Fruit fly (Drosophila melanogaster) whole organism, embryonic: Measurements from ENCODE around the gene dlp.
A peak's percentile ranks its signal among the peaks of the same experiment; 100 is the strongest.

ENCODE experiments used
- Aef1 ChIP-seq: fragments of 200-800 bp; sonication (Bioruptor generic); IDR thresholded peaks from 3 replicates; pipeline ENCODE4 v1.3.6; 2022; ENCODE audit warnings: missing biosample characterization, missing genetic modification characterization
- Antp ChIP-seq: fragments of 200-800 bp; sonication (Bioruptor generic); optimal IDR thresholded peaks from 3 replicates; lab custom pipeline; 2016; ENCODE audit warnings: missing biosample characterization, missing genetic modification characterization
- Atf6 ChIP-seq: fragments of 200-800 bp; sonication (Bioruptor generic); IDR thresholded peaks from 2 replicates; pipeline ENCODE4 v1.3.6; 2022; ENCODE audit warnings: missing biosample characterization, missing genetic modification characterization
- BtbVII ChIP-seq: fragments of 200-800 bp; sonication (Bioruptor generic); optimal IDR thresholded peaks from 3 replicates; lab custom pipeline; 2017; ENCODE audit warnings: missing biosample characterization, mild to moderate bottlenecking, missing genetic modification characterization
- Bteb2 ChIP-seq: fragments of 200-800 bp; sonication (Bioruptor generic); optimal IDR thresholded peaks from 2 replicates; lab custom pipeline; 2016; ENCODE audit warnings: missing biosample characterization, missing genetic modification characterization
- CG10366 ChIP-seq: fragments of 200-800 bp; sonication (Bioruptor generic); IDR thresholded peaks from 2 replicates; pipeline ENCODE4 v1.3.6; 2022; ENCODE audit warnings: missing biosample characterization, missing genetic modification characterization
- CG10431 ChIP-seq: fragments of 200-800 bp; sonication (Bioruptor generic); optimal IDR thresholded peaks from 3 replicates; lab custom pipeline; 2018; ENCODE audit warnings: missing biosample characterization, mild to moderate bottlenecking, missing genetic modification characterization
- CG12071 ChIP-seq: fragments of 200-800 bp; sonication (Bioruptor generic); optimal IDR thresholded peaks from 3 replicates; lab custom pipeline; 2018; ENCODE audit warnings: missing biosample characterization, mild to moderate bottlenecking, missing genetic modification characterization
- CG13287 ChIP-seq: fragments of 200-800 bp; sonication (Bioruptor generic); IDR thresholded peaks from 2 replicates; pipeline ENCODE4 v1.3.6; 2022; ENCODE audit warnings: missing biosample characterization, missing genetic modification characterization; ENCODE audit not compliant: partially characterized antibody
- CG13894 ChIP-seq: fragments of 200-800 bp; sonication (Bioruptor generic); optimal IDR thresholded peaks from 3 replicates; lab custom pipeline; 2018; ENCODE audit warnings: missing biosample characterization, mild to moderate bottlenecking, missing genetic modification characterization, moderate library complexity
- CG15696 ChIP-seq: fragments of 200-800 bp; sonication (Bioruptor generic); optimal IDR thresholded peaks from 2 replicates; lab custom pipeline; 2019; ENCODE audit warnings: missing biosample characterization, mild to moderate bottlenecking, missing genetic modification characterization, moderate library complexity
- CG1603 ChIP-seq: fragments of 200-800 bp; sonication (Bioruptor generic); optimal IDR thresholded peaks from 2 replicates; lab custom pipeline; 2019; ENCODE audit warnings: missing biosample characterization, mild to moderate bottlenecking, missing genetic modification characterization, moderate library complexity
- CG18262 ChIP-seq: fragments of 200-800 bp; optimal IDR thresholded peaks from 3 replicates; lab custom pipeline; 2019; ENCODE audit warnings: missing biosample characterization, mild to moderate bottlenecking, missing genetic modification characterization, moderate library complexity
- CG18599 ChIP-seq: fragments of 200-800 bp; sonication (Bioruptor generic); optimal IDR thresholded peaks from 3 replicates; lab custom pipeline; 2017; ENCODE audit warnings: missing biosample characterization, missing genetic modification characterization, mild to moderate bottlenecking, moderate library complexity, missing genetic modification reagents
- CG2116 ChIP-seq: fragments of 200-800 bp; sonication (Bioruptor generic); optimal IDR thresholded peaks from 3 replicates; lab custom pipeline; 2018; ENCODE audit warnings: missing biosample characterization, mild to moderate bottlenecking, missing genetic modification characterization
- CG2199 ChIP-seq: fragments of 200-800 bp; sonication (Bioruptor generic); IDR thresholded peaks from 3 replicates; pipeline ENCODE4 v1.3.6; 2022; ENCODE audit warnings: missing biosample characterization, missing genetic modification characterization
- CG2678 ChIP-seq: fragments of 200-800 bp; sonication (Bioruptor generic); optimal IDR thresholded peaks from 3 replicates; lab custom pipeline; 2019; ENCODE audit warnings: missing biosample characterization, mild to moderate bottlenecking, missing genetic modification characterization, moderate library complexity
- CG30020 ChIP-seq: fragments of 200-800 bp; optimal IDR thresholded peaks from 2 replicates; lab custom pipeline; 2019; ENCODE audit warnings: missing biosample characterization, mild to moderate bottlenecking, missing genetic modification characterization, moderate library complexity
- CG34376 ChIP-seq: fragments of 200-800 bp; sonication (Bioruptor generic); optimal IDR thresholded peaks from 2 replicates; lab custom pipeline; 2018; ENCODE audit warnings: missing biosample characterization, mild to moderate bottlenecking, missing genetic modification characterization
- CG4424 ChIP-seq: fragments of 200-800 bp; sonication (Bioruptor generic); optimal IDR thresholded peaks from 3 replicates; lab custom pipeline; 2016; ENCODE audit warnings: missing biosample characterization, missing genetic modification characterization
- CG6175 ChIP-seq: fragments of 200-800 bp; sonication (Bioruptor generic); IDR thresholded peaks from 3 replicates; pipeline ENCODE4 v1.3.6; 2022; ENCODE audit warnings: missing biosample characterization, missing genetic modification characterization
- CG7372 ChIP-seq: fragments of 200-800 bp; sonication (Bioruptor generic); IDR thresholded peaks from 2 replicates; pipeline ENCODE4 v1.3.6; 2022; ENCODE audit warnings: missing biosample characterization, missing genetic modification characterization
- CG9727 ChIP-seq: fragments of 200-800 bp; sonication (Bioruptor generic); optimal IDR thresholded peaks from 3 replicates; lab custom pipeline; 2017; ENCODE audit warnings: missing biosample characterization, mild to moderate bottlenecking, missing genetic modification characterization
- CTCF ChIP-seq: fragments of 200-800 bp; sonication (Bioruptor generic); optimal IDR thresholded peaks from 2 replicates; lab custom pipeline; 2017; ENCODE audit warnings: missing biosample characterization, mild to moderate bottlenecking, missing genetic modification characterization, moderate library complexity
- Ets97D ChIP-seq: fragments of 200-800 bp; sonication (Bioruptor generic); optimal IDR thresholded peaks from 3 replicates; lab custom pipeline; 2016; ENCODE audit warnings: missing biosample characterization, missing genetic modification characterization
- HHEX ChIP-seq: fragments of 200-800 bp; sonication (Bioruptor generic); optimal IDR thresholded peaks from 3 replicates; lab custom pipeline; 2017; ENCODE audit warnings: missing biosample characterization, mild to moderate bottlenecking, missing genetic modification characterization, missing genetic modification reagents
- HmgD ChIP-seq: fragments of 200-800 bp; sonication (Bioruptor generic); optimal IDR thresholded peaks from 3 replicates; lab custom pipeline; 2016; ENCODE audit warnings: missing biosample characterization, missing genetic modification characterization
- Kr ChIP-seq: fragments of 200-800 bp; sonication (Bioruptor generic); optimal IDR thresholded peaks from 2 replicates; lab custom pipeline; 2017; ENCODE audit warnings: missing biosample characterization, mild to moderate bottlenecking, missing genetic modification characterization
- Max ChIP-seq: fragments of 200-800 bp; sonication (Bioruptor generic); optimal IDR thresholded peaks from 2 replicates; lab custom pipeline; 2016; ENCODE audit warnings: missing biosample characterization, mild to moderate bottlenecking, missing genetic modification characterization
- Myb ChIP-seq: fragments of 200-800 bp; sonication (Bioruptor generic); optimal IDR thresholded peaks from 2 replicates; lab custom pipeline; 2016; ENCODE audit warnings: missing biosample characterization, missing genetic modification characterization
- NK7.1 ChIP-seq: fragments of 200-800 bp; sonication (Bioruptor generic); optimal IDR thresholded peaks from 3 replicates; lab custom pipeline; 2016; ENCODE audit warnings: missing biosample characterization, missing genetic modification characterization
- Pdp1 ChIP-seq, 2 experiments: fragments of 200-800 bp; sonication (Bioruptor generic); optimal IDR thresholded peaks; 3 replicates each; lab custom pipeline; 2016; ENCODE audit warnings: missing biosample characterization in 2 of 2, missing genetic modification characterization in 2 of 2, mild to moderate bottlenecking in 1 of 2, moderate library complexity in 1 of 2
- Rfx ChIP-seq: fragments of 200-800 bp; sonication (Bioruptor generic); IDR thresholded peaks from 2 replicates; pipeline ENCODE4 v1.3.6; 2022; ENCODE audit warnings: missing biosample characterization, missing genetic modification characterization
- YL-1 ChIP-seq: fragments of 200-800 bp; sonication (Bioruptor generic); optimal IDR thresholded peaks from 3 replicates; lab custom pipeline; 2017; ENCODE audit warnings: missing biosample characterization, mild to moderate bottlenecking, missing genetic modification characterization
- chm ChIP-seq: fragments of 200-800 bp; sonication (Bioruptor generic); IDR thresholded peaks from 2 replicates; pipeline ENCODE4 v1.3.6; 2022; ENCODE audit warnings: missing biosample characterization, missing genetic modification characterization
- dmrt99B ChIP-seq: fragments of 200-800 bp; sonication (Bioruptor generic); optimal IDR thresholded peaks from 2 replicates; lab custom pipeline; 2018; ENCODE audit warnings: missing biosample characterization, mild to moderate bottlenecking, missing genetic modification characterization, moderate library complexity
- fd3F ChIP-seq: fragments of 200-800 bp; sonication (Bioruptor generic); optimal IDR thresholded peaks from 2 replicates; lab custom pipeline; 2018; ENCODE audit warnings: missing biosample characterization, mild to moderate bottlenecking, missing genetic modification characterization, moderate library complexity
- fd96Cb ChIP-seq: fragments of 200-800 bp; sonication (Bioruptor generic); optimal IDR thresholded peaks from 2 replicates; lab custom pipeline; 2018; ENCODE audit warnings: missing biosample characterization, mild to moderate bottlenecking, missing genetic modification characterization, moderate library complexity
- gem ChIP-seq: fragments of 200-800 bp; sonication (Bioruptor generic); optimal IDR thresholded peaks from 2 replicates; lab custom pipeline; 2019; ENCODE audit warnings: missing biosample characterization, mild to moderate bottlenecking, missing genetic modification characterization, moderate library complexity
- hkb ChIP-seq, 2 experiments: fragments of 200-800 bp in 1 of 2; fragments of >200 bp in 1 of 2; sonication (Bioruptor generic) in 1 of 2; IDR thresholded peaks in 1 of 2; optimal IDR thresholded peaks in 1 of 2; 2 replicates each; pipeline versions ENCODE4 v1.3.6 to Lab custom; 2017 to 2022; ENCODE audit warnings: missing biosample characterization in 1 of 2, missing genetic modification characterization in 1 of 2
- ind ChIP-seq: fragments of 200-800 bp; sonication (Bioruptor generic); optimal IDR thresholded peaks from 3 replicates; lab custom pipeline; 2016; ENCODE audit warnings: missing biosample characterization, missing genetic modification characterization
- lbe ChIP-seq: fragments of 200-800 bp; sonication (Bioruptor generic); optimal IDR thresholded peaks from 2 replicates; lab custom pipeline; 2016; ENCODE audit warnings: missing biosample characterization, mild to moderate bottlenecking, missing genetic modification characterization
- nerfin-1 ChIP-seq: fragments of 200-800 bp; sonication (Bioruptor generic); optimal IDR thresholded peaks from 3 replicates; lab custom pipeline; 2019; ENCODE audit warnings: missing biosample characterization, mild to moderate bottlenecking, missing genetic modification characterization, moderate library complexity
- oc ChIP-seq: fragments of 200-800 bp; sonication (Bioruptor generic); optimal IDR thresholded peaks from 2 replicates; lab custom pipeline; 2018; ENCODE audit warnings: missing biosample characterization, mild to moderate bottlenecking, missing genetic modification characterization, moderate library complexity
- pan ChIP-seq, 4 experiments: fragments of >200 bp in 3 of 4; fragments of 200-800 bp in 1 of 4; sonication (Bioruptor generic) in 1 of 4; optimal IDR thresholded peaks in 3 of 4; IDR thresholded peaks in 1 of 4; 2 replicates each; pipeline versions ENCODE4 v1.3.6 to Lab custom; 2017 to 2022; ENCODE audit warnings: missing biosample characterization in 2 of 4, missing genetic modification characterization in 2 of 4, mixed read lengths in 1 of 4
- sisA ChIP-seq: fragments of 200-800 bp; sonication (Bioruptor generic); IDR thresholded peaks from 2 replicates; pipeline ENCODE4 v1.3.6; 2022; ENCODE audit warnings: missing biosample characterization, missing genetic modification characterization
- stwl ChIP-seq: fragments of 200-800 bp; sonication (Bioruptor generic); optimal IDR thresholded peaks from 3 replicates; lab custom pipeline; 2018; ENCODE audit warnings: missing biosample characterization, mild to moderate bottlenecking, missing genetic modification characterization, moderate library complexity
- tgo ChIP-seq: fragments of 200-800 bp; sonication (Bioruptor generic); IDR thresholded peaks from 3 replicates; pipeline ENCODE4 v1.3.6; 2022; ENCODE audit warnings: missing biosample characterization, missing genetic modification characterization
- unc-4 ChIP-seq: fragments of 200-800 bp; sonication (Bioruptor generic); IDR thresholded peaks from 2 replicates; pipeline ENCODE4 v1.3.6; 2022; ENCODE audit warnings: missing biosample characterization, missing genetic modification characterization; ENCODE audit not compliant: partially characterized antibody

Gene dlp

DNA sequence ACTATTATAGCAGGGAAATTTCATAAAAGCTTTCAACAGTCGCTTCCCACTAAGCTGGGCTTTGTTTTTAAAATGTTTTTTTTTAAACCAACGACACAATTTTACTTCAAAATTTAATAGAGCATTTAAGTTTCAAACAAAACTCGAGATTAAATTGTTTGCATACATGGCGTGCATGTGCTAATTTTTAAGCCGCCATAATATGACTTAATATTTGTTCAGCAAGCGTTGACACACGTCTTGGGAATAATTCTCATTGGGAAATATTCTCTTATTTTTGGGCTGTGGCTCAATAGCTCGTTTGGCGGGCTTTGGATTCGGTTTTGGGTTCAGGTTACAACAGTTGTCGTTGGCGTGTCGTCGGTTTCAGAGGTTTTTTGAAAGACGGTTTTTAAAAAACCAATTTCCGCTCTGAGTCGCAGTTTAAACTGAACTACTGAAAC lies 9.9 kb upstream of the dlp start, which contains the start of gene CG9628 (continued):
- TF ChIP-seq tgo (GFP tag; lab: Robert Waterston, UW) (peak; percentile 50; the same call in 2 of the 3 replicates), CG1603 (tag; lab: Kevin White, UChicago) (peak; percentile 15), CG10366 (GFP tag; lab: Robert Waterston, UW) (no peak), CG30020 (tag; lab: Kevin White, UChicago) (no peak), Rfx (GFP tag; lab: Robert Waterston, UW) (peak; percentile 24; the same call in 1 of the 2 replicates), CG18262 (tag; lab: Kevin White, UChicago) (peak; percentile 5), oc (tag; lab: Kevin White, UChicago) (peak; percentile 25), CG13894 (tag; lab: Kevin White, UChicago) (peak; percentile 33), Antp (GFP tag; lab: Kevin White, UChicago) (no peak), NK7.1 (GFP tag; lab: Kevin White, UChicago) (peak; percentile 42), Max (GFP tag; lab: Kevin White, UChicago) (peak; percentile 37), hkb (optimal IDR thresholded peaks at IDR 0.05; lab: Kevin White, UChicago) (no peak), hkb (GFP tag; IDR thresholded peaks at IDR 0.05; lab: Robert Waterston, UW) (peak; percentile 83), unc-4 (GFP tag; lab: Robert Waterston, UW) (peak; percentile 38; the same call in 1 of the 2 replicates), CG10431 (GFP tag; lab: Kevin White, UChicago) (peak; percentile 0), Ets97D (GFP tag; lab: Kevin White, UChicago) (no peak), CG7372 (GFP tag; lab: Robert Waterston, UW) (no peak), CG2116 (GFP tag; lab: Kevin White, UChicago) (no peak), gem (tag; lab: Kevin White, UChicago) (peak; percentile 34), CG2678 (tag; lab: Kevin White, UChicago) (peak; percentile 49), Aef1 (GFP tag; lab: Robert Waterston, UW) (0 out of 3 replicates have a peak, but pooled peaks have one; percentile 9), Atf6 (GFP tag; lab: Robert Waterston, UW) (peak; percentile 52; the same call in 1 of the 2 replicates), chm (GFP tag; lab: Robert Waterston, UW) (0 out of 2 replicates have a peak, but pooled peaks have one; percentile 41), CG15696 (tag; lab: Kevin White, UChicago) (no peak), CTCF (GFP tag; lab: Kevin White, UChicago) (peak; percentile 58), lbe (GFP tag; lab: Kevin White, UChicago) (no peak), CG34376 (GFP tag; lab: Kevin White, UChicago) (peak; percentile 16), CG12071 (GFP tag; lab: Kevin White, UChicago) (peak; percentile 53), fd3F (GFP tag; lab: Kevin White, UChicago) (no peak), YL-1 (GFP tag; lab: Kevin White, UChicago) (no peak), CG4424 (GFP tag; lab: Kevin White, UChicago) (peak; percentile 30), BtbVII (GFP tag; lab: Kevin White, UChicago) (peak; percentile 55), HHEX (GFP tag; lab: Kevin White, UChicago) (peak; percentile 40), CG6175 (GFP tag; lab: Robert Waterston, UW) (no peak), CG13287 (peak; percentile 46; the same call in 1 of the 2 replicates), CG9727 (GFP tag; lab: Kevin White, UChicago) (peak; percentile 1), Pdp1 (GFP tag; optimal IDR thresholded peaks at IDR 0.05; lab: Kevin White, UChicago) (peak in 1 of 2 experiments; percentile 19), CG2199 (GFP tag; lab: Robert Waterston, UW) (no peak), stwl (tag; lab: Kevin White, UChicago) (no peak), pan (optimal IDR thresholded peaks at IDR 0.05; lab: Kevin White, UChicago) (no peak), pan (GFP tag; optimal IDR thresholded peaks at IDR 0.05 in 1 of 2, IDR thresholded peaks at IDR 0.05 in 1 of 2) (peak in 1 of 2 experiments; percentile 69), Kr (GFP tag; lab: Kevin White, UChicago) (no peak), sisA (GFP tag; lab: Robert Waterston, UW) (no peak), fd96Cb (peak; percentile 15), Bteb2 (GFP tag; lab: Kevin White, UChicago) (no peak), HmgD (GFP tag; lab: Kevin White, UChicago) (no peak), nerfin-1 (tag; lab: Kevin White, UChicago) (no peak), CG18599 (GFP tag; lab: Kevin White, UChicago) (peak; percentile 50), Myb (GFP tag; lab: Kevin White, UChicago) (no peak), ind (GFP tag; lab: Kevin White, UChicago) (peak; percentile 37), dmrt99B (tag; lab: Kevin White, UChicago) (peak; percentile 15)
